Worm (Caenorhabditis elegans): ENCODE data around the gene nstp-10.

nstp-10 gene

ce11 chrV:9544176-9544632, 5.4 kb downstream of the nstp-10 start, which contains the start of gene mdf-1 (continued):
- TF ChIP-seq tag-97 (GFP tag; IDR thresholded peaks at IDR 0.05) (no peak), ceh-62 (tag; optimal IDR thresholded peaks at IDR 0.05) (no peak), lin-15B (tag; optimal IDR thresholded peaks at IDR 0.05) (no peak), daf-12 (tag; optimal IDR thresholded peaks at IDR 0.05) (no peak), lin-38 (GFP tag; IDR thresholded peaks at IDR 0.05) (peak; percentile 61), mdt-29 (GFP tag; IDR thresholded peaks at IDR 0.05) (no peak), nhr-48 (tag; optimal IDR thresholded peaks at IDR 0.05) (no peak), mes-2 (tag; optimal IDR thresholded peaks at IDR 0.05; ENCODE audit: poor library complexity, severe bottlenecking) (peak; percentile 91), spr-1 (tag; optimal IDR thresholded peaks at IDR 0.05) (peak; percentile 47), tra-1 (GFP tag; IDR thresholded peaks at IDR 0.05) (no peak), sdz-12 (GFP tag; optimal IDR thresholded peaks at IDR 0.05) (no peak), ceh-20 (GFP tag; IDR thresholded peaks at IDR 0.05) (no peak), ZK337.2 (GFP tag; IDR thresholded peaks at IDR 0.05) (no peak), set-16 (GFP tag; IDR thresholded peaks at IDR 0.05) (no peak), daf-8 (GFP tag; IDR thresholded peaks at IDR 0.05) (no peak), unc-62 (GFP tag; optimal IDR thresholded peaks at IDR 0.05 in 1 of 2) (no peak), unc-62 (tag; optimal IDR thresholded peaks at IDR 0.05) (no peak), nhr-28 (tag; optimal IDR thresholded peaks at IDR 0.05) (peak; percentile 48), dve-1 (tag; optimal IDR thresholded peaks at IDR 0.05; ENCODE audit: insufficient read depth) (peak; percentile 75), F26F4.8 (GFP tag; conservative IDR thresholded peaks at IDR 0.05) (no peak)

ce11 chrV:9541506-9541905, 8.1 kb downstream of the nstp-10 start, which contains the start of gene C50F4.16:
Gene C50F4.16, minus strand, starts transcription at chrV:9541606.
- TF ChIP-seq lin-1 (GFP tag; IDR thresholded peaks at IDR 0.05) (no peak), unc-62 (GFP tag; optimal IDR thresholded peaks at IDR 0.05 in 1 of 2) (no peak), unc-62 (tag; optimal IDR thresholded peaks at IDR 0.05) (no peak), mxl-3 (GFP tag; optimal IDR thresholded peaks at IDR 0.05) (no peak), lir-3 (tag; optimal IDR thresholded peaks at IDR 0.05) (no peak)

ce11 chrV:9539638-9540037, 10.0 kb downstream of the nstp-10 start, which contains the start of gene C50F4.12:
Gene C50F4.12, minus strand, starts transcription at chrV:9539738.
- TF ChIP-seq zip-2 (tag; optimal IDR thresholded peaks at IDR 0.05) (no peak), ama-1 (optimal IDR thresholded peaks at IDR 0.05) (no peak)

- 0 out of 2 replicates have a peak, but pooled peaks have one; percentile 59 for TF ChIP-seq ZK337.2 (GFP tag; IDR thresholded peaks at IDR 0.05)
- peak; percentile 55 for TF ChIP-seq dpl-1 (GFP tag; optimal IDR thresholded peaks at IDR 0.05)
- no peak for TF ChIP-seq ceh-62 (tag; optimal IDR thresholded peaks at IDR 0.05)
- TF ChIP-seq mxl-3 (GFP tag; optimal IDR thresholded peaks at IDR 0.05): no peak
- TF ChIP-seq madf-9 (GFP tag; conservative IDR thresholded peaks at IDR 0.05): no peak
- peak; percentile 97 for TF ChIP-seq mes-2 (tag; optimal IDR thresholded peaks at IDR 0.05; ENCODE audit: poor library complexity, severe bottlenecking)
- peak in 1 of 2 experiments; percentile 52 for TF ChIP-seq hif-1 (tag; optimal IDR thresholded peaks at IDR 0.05)
- TF ChIP-seq unc-130 (GFP tag; optimal IDR thresholded peaks at IDR 0.05): peak; percentile 84
- peak; percentile 53; the same call in 1 of the 2 replicates for TF ChIP-seq dmd-9 (GFP tag; IDR thresholded peaks at IDR 0.05)
- TF ChIP-seq nhr-11 (tag; optimal IDR thresholded peaks at IDR 0.05): no peak
- TF ChIP-seq T26A8.4 (GFP tag; IDR thresholded peaks at IDR 0.05): no peak
- peak; percentile 14 for TF ChIP-seq F49E8.2 (tag; optimal IDR thresholded peaks at IDR 0.05; ENCODE audit: borderline replicate concordance)
Measured at ce11 chrV:9536505-9536904, 13.1 kb downstream of the nstp-10 start, which contains the start of gene C50F4.4. Gene C50F4.4, plus strand, starts transcription at chrV:9536771.

ce11 chrV:9534621-9535020, 15.0 kb downstream of the nstp-10 start, which contains the start of gene tag-329:
Gene tag-329, plus strand, starts transcription at chrV:9534921.
- no peak for TF ChIP-seq mxl-2 (GFP tag; conservative IDR thresholded peaks at IDR 0.05)
- TF ChIP-seq ceh-44 (GFP tag; IDR thresholded peaks at IDR 0.05): no peak
- TF ChIP-seq daf-19 (GFP tag; conservative IDR thresholded peaks at IDR 0.05): no peak
- no peak for TF ChIP-seq lin-38 (GFP tag; IDR thresholded peaks at IDR 0.05)
- no peak for TF ChIP-seq gei-8 (GFP tag; optimal IDR thresholded peaks at IDR 0.05)
- no peak for TF ChIP-seq dpl-1 (GFP tag; optimal IDR thresholded peaks at IDR 0.05)
- no peak for TF ChIP-seq lin-13 (GFP tag; optimal IDR thresholded peaks at IDR 0.05)
- no peak for TF ChIP-seq Y105C5A.15 (GFP tag; IDR thresholded peaks at IDR 0.05)
- no peak for TF ChIP-seq madf-9 (GFP tag; conservative IDR thresholded peaks at IDR 0.05)
- TF ChIP-seq pha-4 (GFP tag; IDR thresholded peaks at IDR 0.05): no peak
- TF ChIP-seq pha-4 (tag; optimal IDR thresholded peaks at IDR 0.05): no peak
- TF ChIP-seq aha-1 (tag): no peak
- no peak for TF ChIP-seq zfp-3 (GFP tag; conservative IDR thresholded peaks at IDR 0.05)

All from whole organism, L4 larva.